Worm (Caenorhabditis elegans) whole organism, young adult: ENCODE data around the gene F35G12.12.

Experiments used
- B0035.1 ChIP-seq: sonication (generic microtip); optimal IDR thresholded peaks from 2 replicates; lab custom pipeline; 2016; ENCODE audit warnings: missing genetic modification characterization, mild to moderate bottlenecking, missing compliant biosample characterization, missing genotype, missing genetic modification reagents
- F33H1.4 ChIP-seq: fragments of 200-800 bp; sonication (Bioruptor generic); IDR thresholded peaks from 2 replicates; pipeline ENCODE4 v1.3.6; 2022; ENCODE audit warnings: missing genetic modification reagents, missing genetic modification characterization, missing compliant biosample characterization
- F39B2.1 ChIP-seq: fragments of 200-800 bp; sonication (Bioruptor generic); IDR thresholded peaks from 2 replicates; pipeline ENCODE4 v1.3.6; 2022; ENCODE audit warnings: missing genetic modification reagents, missing genetic modification characterization, missing compliant biosample characterization
- F57C9.4 ChIP-seq: sonication (generic microtip); optimal IDR thresholded peaks from 2 replicates; lab custom pipeline; 2017; ENCODE audit warnings: mild to moderate bottlenecking, missing genetic modification characterization, missing compliant biosample characterization
- Y53F4B.3 ChIP-seq: fragments of 200-800 bp; sonication (Bioruptor generic); IDR thresholded peaks from 2 replicates; pipeline ENCODE4 v1.3.6; 2022; ENCODE audit warnings: missing genetic modification reagents, missing genetic modification characterization, missing compliant biosample characterization
- Y56A3A.18 ChIP-seq: fragments of 200-800 bp; sonication (Bioruptor generic); IDR thresholded peaks from 2 replicates; pipeline ENCODE4 v1.3.6; 2022; ENCODE audit warnings: missing genetic modification reagents, missing genetic modification characterization, missing compliant biosample characterization
- Y79H2A.3 ChIP-seq: fragments of 200-800 bp; sonication (Bioruptor generic); conservative IDR thresholded peaks from 2 replicates; pipeline ENCODE4 v1.3.6; 2022; ENCODE audit warnings: missing genetic modification reagents, missing genetic modification characterization, missing compliant biosample characterization
- Y95B8A.8 ChIP-seq: fragments of 200-800 bp; sonication (Bioruptor generic); IDR thresholded peaks from 2 replicates; pipeline ENCODE4 v1.3.6; 2022; ENCODE audit warnings: missing genetic modification reagents, missing genetic modification characterization, missing compliant biosample characterization
- ZK185.1 ChIP-seq: sonication (generic microtip); optimal IDR thresholded peaks from 2 replicates; lab custom pipeline; 2016; ENCODE audit warnings: mild to moderate bottlenecking, missing genetic modification characterization, missing compliant biosample characterization; ENCODE audit not compliant: poor library complexity, severe bottlenecking
- ama-1 ChIP-seq, 3 experiments: fragments of 150-350 bp in 1 of 3; sonication (generic microtip) in 2 of 3; optimal IDR thresholded peaks; 2 replicates each; lab custom pipeline; 2014 to 2018; ENCODE audit warnings: missing biosample characterization in 2 of 3, missing genetic modification characterization in 2 of 3, missing genetic modification reagents in 2 of 3
- aptf-2 ChIP-seq: fragments of 200-800 bp; sonication (Bioruptor generic); conservative IDR thresholded peaks from 2 replicates; pipeline ENCODE4 v1.3.6; 2022; ENCODE audit warnings: missing genetic modification reagents, missing genetic modification characterization, missing compliant biosample characterization
- athp-1 ChIP-seq: sonication (generic microtip); optimal IDR thresholded peaks from 2 replicates; lab custom pipeline; 2017; ENCODE audit warnings: mild to moderate bottlenecking, missing genetic modification characterization, missing compliant biosample characterization
- attf-6 ChIP-seq: fragments of 200-800 bp; sonication (Bioruptor generic); IDR thresholded peaks from 2 replicates; pipeline ENCODE4 v1.3.6; 2022; ENCODE audit warnings: missing genetic modification reagents, missing genetic modification characterization, missing compliant biosample characterization
- cebp-1 ChIP-seq, 2 experiments: fragments of 200-800 bp in 1 of 2; sonication (Bioruptor generic) in 1 of 2; sonication (generic microtip) in 1 of 2; IDR thresholded peaks in 1 of 2; optimal IDR thresholded peaks in 1 of 2; 2 replicates each; pipeline versions ENCODE4 v1.3.6 to Lab custom; 2017 to 2022; ENCODE audit warnings: missing compliant biosample characterization in 2 of 2, missing genetic modification characterization in 2 of 2, mild to moderate bottlenecking in 1 of 2, missing genetic modification reagents in 1 of 2, moderate library complexity in 1 of 2
- chd-7 ChIP-seq: sonication (generic microtip); optimal IDR thresholded peaks from 2 replicates; lab custom pipeline; 2016; ENCODE audit warnings: mild to moderate bottlenecking, missing genetic modification characterization, moderate library complexity, missing compliant biosample characterization
- die-1 ChIP-seq: sonication (generic microtip); optimal IDR thresholded peaks from 2 replicates; lab custom pipeline; 2016; ENCODE audit warnings: missing genotype, mild to moderate bottlenecking, missing genetic modification characterization, missing compliant biosample characterization
- dpl-1 ChIP-seq: fragments of 150-350 bp; optimal IDR thresholded peaks from 2 replicates; lab custom pipeline; 2014; ENCODE audit warnings: missing biosample characterization, missing genetic modification reagents, missing genetic modification characterization
- egl-44 ChIP-seq: fragments of 200-800 bp; sonication (Bioruptor generic); IDR thresholded peaks from 2 replicates; pipeline ENCODE4 v1.3.6; 2022; ENCODE audit warnings: missing genetic modification reagents, missing genetic modification characterization, missing compliant biosample characterization
- egrh-3 ChIP-seq: fragments of 200-800 bp; sonication (Bioruptor generic); IDR thresholded peaks from 2 replicates; pipeline ENCODE4 v1.3.6; 2022; ENCODE audit warnings: missing genetic modification reagents, missing genetic modification characterization, missing compliant biosample characterization
- him-1 ChIP-seq: sonication (generic microtip); optimal IDR thresholded peaks from 2 replicates; lab custom pipeline; 2016; ENCODE audit warnings: missing genotype, missing genetic modification reagents, missing genetic modification characterization, missing compliant biosample characterization
- hmg-1.2 ChIP-seq: fragments of 200-800 bp; sonication (Bioruptor generic); IDR thresholded peaks from 2 replicates; pipeline ENCODE4 v1.3.6; 2022; ENCODE audit warnings: missing genetic modification reagents, missing genetic modification characterization, missing compliant biosample characterization
- hmg-20 ChIP-seq: fragments of 200-800 bp; sonication (Bioruptor generic); IDR thresholded peaks from 2 replicates; pipeline ENCODE4 v1.3.6; 2022; ENCODE audit warnings: missing genetic modification reagents, missing genetic modification characterization, missing compliant biosample characterization
- hrde-1 ChIP-seq: sonication (generic microtip); optimal IDR thresholded peaks from 2 replicates; lab custom pipeline; 2016; ENCODE audit warnings: missing genetic modification characterization, mild to moderate bottlenecking, missing compliant biosample characterization, moderate library complexity, missing genotype, missing genetic modification reagents, borderline replicate concordance
- hsf-1 ChIP-seq: fragments of 200-800 bp; sonication (Bioruptor generic); IDR thresholded peaks from 2 replicates; pipeline ENCODE4 v1.3.6; 2022; ENCODE audit warnings: missing genetic modification reagents, missing genetic modification characterization, missing compliant biosample characterization
- lin-35 ChIP-seq, 3 experiments: fragments of 150-350 bp in 2 of 3; sonication (generic microtip) in 1 of 3; optimal IDR thresholded peaks; 2 replicates each; lab custom pipeline; 2014 to 2018; ENCODE audit warnings: missing biosample characterization in 3 of 3, missing genetic modification characterization in 3 of 3, missing genetic modification reagents in 3 of 3
- lin-40 ChIP-seq: sonication (generic microtip); optimal IDR thresholded peaks from 2 replicates; lab custom pipeline; 2016; ENCODE audit warnings: missing genetic modification characterization, mild to moderate bottlenecking, missing compliant biosample characterization, missing genotype, missing genetic modification reagents
- lin-54 ChIP-seq: fragments of 200-800 bp; sonication (Bioruptor generic); optimal IDR thresholded peaks from 2 replicates; lab custom pipeline; 2018; ENCODE audit warnings: mild to moderate bottlenecking, missing genetic modification characterization, missing compliant biosample characterization
- madf-10 ChIP-seq: sonication (generic microtip); optimal IDR thresholded peaks from 2 replicates; lab custom pipeline; 2016; ENCODE audit warnings: mild to moderate bottlenecking, missing genetic modification characterization, missing compliant biosample characterization
- madf-6 ChIP-seq: fragments of 200-800 bp; sonication (Bioruptor generic); IDR thresholded peaks from 2 replicates; pipeline ENCODE4 v1.3.6; 2022; ENCODE audit warnings: missing genetic modification reagents, missing genetic modification characterization, missing compliant biosample characterization
- mxl-1 ChIP-seq: sonication (generic microtip); optimal IDR thresholded peaks from 2 replicates; lab custom pipeline; 2016; ENCODE audit warnings: missing genetic modification characterization, missing compliant biosample characterization
- nhr-80 ChIP-seq: sonication (generic microtip); optimal IDR thresholded peaks from 2 replicates; lab custom pipeline; 2016; ENCODE audit warnings: missing genetic modification characterization, missing compliant biosample characterization
- rec-8 ChIP-seq, 2 experiments: sonication (generic microtip); optimal IDR thresholded peaks; 2 replicates each; lab custom pipeline; 2016; ENCODE audit warnings: mild to moderate bottlenecking in 2 of 2, missing genetic modification characterization in 2 of 2, missing genetic modification reagents in 2 of 2, missing genotype in 2 of 2, missing biosample characterization in 1 of 2, missing compliant biosample characterization in 1 of 2, moderate library complexity in 1 of 2
- snpc-3.4 ChIP-seq: sonication (generic microtip); optimal IDR thresholded peaks from 2 replicates; lab custom pipeline; 2017; ENCODE audit warnings: missing genetic modification characterization, mild to moderate bottlenecking, missing compliant biosample characterization, antibody characterized with exemption, moderate library complexity, missing genotype, missing genetic modification reagents
- sptf-2 ChIP-seq: fragments of 200-800 bp; sonication (Bioruptor generic); optimal IDR thresholded peaks from 2 replicates; lab custom pipeline; 2018; ENCODE audit warnings: mild to moderate bottlenecking, missing genetic modification characterization, missing compliant biosample characterization
- tbp1 ChIP-seq: fragments of 200-800 bp; sonication (Bioruptor generic); optimal IDR thresholded peaks from 2 replicates; lab custom pipeline; 2018; ENCODE audit warnings: mild to moderate bottlenecking, missing genetic modification characterization, missing compliant biosample characterization
- tbx-9 ChIP-seq: sonication (generic microtip); optimal IDR thresholded peaks from 2 replicates; lab custom pipeline; 2016; ENCODE audit warnings: borderline replicate concordance, missing genetic modification characterization, inconsistent platforms, missing compliant biosample characterization
- unc-130 ChIP-seq: sonication (generic microtip); optimal IDR thresholded peaks from 2 replicates; lab custom pipeline; 2016; ENCODE audit warnings: missing genetic modification reagents, missing genetic modification characterization, missing compliant biosample characterization
- zfh-2 ChIP-seq: fragments of 200-800 bp; sonication (Bioruptor generic); conservative IDR thresholded peaks from 2 replicates; pipeline ENCODE4 v1.3.6; 2022; ENCODE audit warnings: missing genetic modification reagents, missing genetic modification characterization, missing compliant biosample characterization
- ztf-25 ChIP-seq: fragments of 200-800 bp; sonication (Bioruptor generic); IDR thresholded peaks from 2 replicates; pipeline ENCODE4 v1.3.6; 2022; ENCODE audit warnings: missing genetic modification reagents, missing genetic modification characterization, missing compliant biosample characterization
- ztf-28 ChIP-seq: fragments of 200-800 bp; sonication (Bioruptor generic); IDR thresholded peaks from 2 replicates; pipeline ENCODE4 v1.3.6; 2022; ENCODE audit warnings: missing genetic modification reagents, missing genetic modification characterization, missing compliant biosample characterization
- ztf-6 ChIP-seq: fragments of 200-800 bp; sonication (Bioruptor generic); IDR thresholded peaks from 2 replicates; pipeline ENCODE4 v1.3.6; 2022; ENCODE audit warnings: missing genetic modification reagents, missing genetic modification characterization, missing compliant biosample characterization

F35G12.12 gene

ce11 chrIII:4561286-4561685 is 20.3 kb upstream of the F35G12.12 start:
- TF ChIP-seq lin-40 (tag; lab: Kevin White, UChicago) (no peak), nhr-80 (tag; lab: Kevin White, UChicago) (peak; percentile 43), hsf-1 (GFP tag; lab: Robert Waterston, UW) (no peak)

ce11 chrIII:4562070-4562788 is 19.4 kb upstream of the F35G12.12 start, which contains the start of gene pan-1:
Gene pan-1 (plus strand): TSS chrIII:4562738.
- TF ChIP-seq cebp-1 (GFP tag; IDR thresholded peaks at IDR 0.05; lab: Robert Waterston, UW) (no peak), cebp-1 (tag; optimal IDR thresholded peaks at IDR 0.05; lab: Kevin White, UChicago) (peak; percentile 34), zfh-2 (GFP tag; lab: Robert Waterston, UW) (peak; percentile 62), ama-1 (optimal IDR thresholded peaks at IDR 0.05; lab: Kevin White, UChicago) (no peak), ama-1 (GFP tag; optimal IDR thresholded peaks at IDR 0.05; lab: Kevin White, UChicago) (no peak), F33H1.4 (no peak), hmg-1.2 (peak; percentile 76; the same call in 1 of the 2 replicates), him-1 (tag; lab: Kevin White, UChicago) (no peak), egrh-3 (0 out of 2 replicates have a peak, but pooled peaks have one; percentile 11), nhr-80 (tag; lab: Kevin White, UChicago) (peak; percentile 48), F39B2.1 (GFP tag; lab: Robert Waterston, UW) (no peak)

- TF ChIP-seq dpl-1 (GFP tag; lab: Kevin White, UChicago) (no peak), rec-8 (tag; optimal IDR thresholded peaks at IDR 0.05; lab: Kevin White, UChicago) (no peak), lin-35 (GFP tag; optimal IDR thresholded peaks at IDR 0.05; lab: Kevin White, UChicago) (no peak), Y53F4B.3 (GFP tag; lab: Robert Waterston, UW) (no peak), tbx-9 (no peak), athp-1 (no peak)
Observed at ce11 chrIII:4568030-4568429, 13.6 kb upstream of the F35G12.12 start, which contains the start of gene mlcd-1. Gene mlcd-1 (minus strand): TSS chrIII:4568130.

- TF ChIP-seq aptf-2 (GFP tag; lab: Robert Waterston, UW): no peak
- no peak for TF ChIP-seq sptf-2 (GFP tag; lab: Kevin White, UChicago)
- 0 out of 2 replicates have a peak, but pooled peaks have one; percentile 55 for TF ChIP-seq egl-44 (GFP tag; lab: Robert Waterston, UW)
- no peak for TF ChIP-seq Y56A3A.18 (GFP tag; lab: Robert Waterston, UW)
- peak; percentile 53 for TF ChIP-seq madf-10
- no peak for TF ChIP-seq chd-7 (tag; lab: Kevin White, UChicago)
- TF ChIP-seq ztf-28 (GFP tag; lab: Robert Waterston, UW): no peak
- TF ChIP-seq madf-6 (GFP tag; lab: Robert Waterston, UW): peak; percentile 74
- TF ChIP-seq attf-6 (GFP tag; lab: Robert Waterston, UW): no peak
- TF ChIP-seq hrde-1 (tag; lab: Kevin White, UChicago): no peak
- TF ChIP-seq Y79H2A.3 (GFP tag; lab: Robert Waterston, UW): no peak
- peak; percentile 21 for TF ChIP-seq die-1 (tag; lab: Kevin White, UChicago)
- TF ChIP-seq ZK185.1 (tag; lab: Kevin White, UChicago): peak; percentile 83
- 0 out of 2 replicates have a peak, but pooled peaks have one; percentile 64 for TF ChIP-seq hmg-20 (GFP tag; lab: Robert Waterston, UW)
- peak; percentile 65 for TF ChIP-seq unc-130 (GFP tag; lab: Kevin White, UChicago)
- no peak for TF ChIP-seq dpl-1 (GFP tag; lab: Kevin White, UChicago)
- peak; percentile 30 for TF ChIP-seq athp-1
- TF ChIP-seq tbp1: peak; percentile 53
- TF ChIP-seq ztf-25 (GFP tag; lab: Robert Waterston, UW): no peak
- peak; percentile 55 for TF ChIP-seq lin-54 (GFP tag; lab: Kevin White, UChicago)
- no peak for TF ChIP-seq F57C9.4 (tag; lab: Kevin White, UChicago)
- peak; percentile 5 for TF ChIP-seq B0035.1 (tag; lab: Kevin White, UChicago)
- TF ChIP-seq Y53F4B.3 (GFP tag; lab: Robert Waterston, UW): no peak
- TF ChIP-seq mxl-1 (tag; lab: Kevin White, UChicago): no peak
- TF ChIP-seq ztf-6 (GFP tag; lab: Robert Waterston, UW): no peak
- no peak for TF ChIP-seq snpc-3.4
- no peak for TF ChIP-seq Y95B8A.8 (GFP tag; lab: Robert Waterston, UW)
Observed at ce11 chrIII:4568455-4568854, 13.1 kb upstream of the F35G12.12 start, which contains the start of gene idhg-1. Gene idhg-1 (plus strand): TSS chrIII:4568797.
